Fruit fly (Drosophila melanogaster) whole organism, embryonic: ENCODE measurements around the gene dlt.

Experiments
- Bteb2 ChIP-seq: fragments of 200-800 bp; sonication (Bioruptor generic); optimal IDR thresholded peaks from 2 replicates; lab custom pipeline; 2016; ENCODE audit warnings: missing biosample characterization, missing genetic modification characterization
- CG16863 ChIP-seq: fragments of 200-800 bp; sonication (Bioruptor generic); optimal IDR thresholded peaks from 3 replicates; lab custom pipeline; 2016; ENCODE audit warnings: missing biosample characterization, missing genetic modification characterization
- CG2116 ChIP-seq: fragments of 200-800 bp; sonication (Bioruptor generic); optimal IDR thresholded peaks from 3 replicates; lab custom pipeline; 2018; ENCODE audit warnings: missing biosample characterization, mild to moderate bottlenecking, missing genetic modification characterization
- CG3407 ChIP-seq: fragments of 200-800 bp; sonication (Bioruptor generic); optimal IDR thresholded peaks from 2 replicates; lab custom pipeline; 2018; ENCODE audit warnings: missing biosample characterization, mild to moderate bottlenecking, missing genetic modification characterization
- CG8478 ChIP-seq: fragments of >200 bp; optimal IDR thresholded peaks from 2 replicates; lab custom pipeline; 2018
- Dfd ChIP-seq, 2 experiments: fragments of >200 bp; optimal IDR thresholded peaks; 2 replicates each; lab custom pipeline; 2017; ENCODE audit warnings: missing biosample characterization in 2 of 2, missing genetic modification characterization in 2 of 2
- Hand ChIP-seq: fragments of 200-800 bp; sonication (Bioruptor generic); optimal IDR thresholded peaks from 2 replicates; lab custom pipeline; 2017; ENCODE audit warnings: mild to moderate bottlenecking, missing biosample characterization, missing genetic modification reagents, missing genetic modification characterization
- Hr51 ChIP-seq, 2 experiments: fragments of 200-800 bp; sonication (Bioruptor generic); optimal IDR thresholded peaks; 2 replicates in 1 of 2; 3 replicates in 1 of 2; lab custom pipeline; 2016 to 2018; ENCODE audit warnings: missing biosample characterization in 2 of 2, missing genetic modification characterization in 2 of 2, mild to moderate bottlenecking in 1 of 2, moderate library complexity in 1 of 2
- gsb ChIP-seq: fragments of 200-800 bp; sonication (Bioruptor generic); IDR thresholded peaks from 2 replicates; pipeline ENCODE4 v1.3.6; 2022; ENCODE audit warnings: missing biosample characterization, missing genetic modification characterization
- lov ChIP-seq, 2 experiments: fragments of 200-800 bp in 1 of 2; fragments of >200 bp in 1 of 2; sonication (Bioruptor generic) in 1 of 2; IDR thresholded peaks in 1 of 2; optimal IDR thresholded peaks in 1 of 2; 2 replicates in 1 of 2; 3 replicates in 1 of 2; pipeline versions ENCODE4 v1.3.6 to Lab custom; 2017 to 2022; ENCODE audit warnings: missing biosample characterization in 1 of 2, missing genetic modification characterization in 1 of 2
- pho ChIP-seq: fragments of 200-800 bp; sonication (Bioruptor generic); optimal IDR thresholded peaks from 2 replicates; lab custom pipeline; 2016; ENCODE audit warnings: missing biosample characterization, missing genetic modification characterization
- stwl ChIP-seq: fragments of 200-800 bp; sonication (Bioruptor generic); optimal IDR thresholded peaks from 3 replicates; lab custom pipeline; 2018; ENCODE audit warnings: missing biosample characterization, mild to moderate bottlenecking, missing genetic modification characterization, moderate library complexity

DNA sequence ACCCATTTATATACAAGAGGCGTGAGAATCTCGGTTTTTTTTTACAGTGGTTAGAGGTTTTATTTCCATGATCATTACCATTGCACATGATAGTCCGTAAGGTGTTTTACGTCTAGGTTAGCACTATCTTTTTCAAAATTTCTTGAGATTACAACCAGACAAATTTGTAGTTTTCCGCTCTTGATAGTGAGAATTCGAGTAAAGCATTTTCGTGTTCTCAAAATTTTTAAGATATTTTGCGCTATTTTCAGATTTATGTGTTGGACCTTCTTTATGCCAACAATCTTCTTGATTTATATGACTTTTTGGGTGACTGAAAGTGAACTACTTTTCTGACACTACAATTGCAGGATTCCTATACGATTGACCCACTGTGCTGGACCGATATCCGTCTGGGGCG, 54.0 kb downstream of the dlt start:
- TF ChIP-seq CG16863 (GFP tag; lab: Kevin White, UChicago) (no peak), Hr51 (GFP tag; optimal IDR thresholded peaks at IDR 0.05; lab: Kevin White, UChicago) (peak in 1 of 2 experiments; percentile 64), pho (GFP tag; lab: Kevin White, UChicago) (no peak), CG8478 (lab: Kevin White, UChicago) (no peak), gsb (GFP tag; lab: Robert Waterston, UW) (no peak), stwl (tag; lab: Kevin White, UChicago) (no peak), CG3407 (GFP tag; lab: Kevin White, UChicago) (no peak), CG2116 (GFP tag; lab: Kevin White, UChicago) (no peak), Bteb2 (GFP tag; lab: Kevin White, UChicago) (no peak), Dfd (GFP tag; optimal IDR thresholded peaks at IDR 0.05; lab: Kevin White, UChicago) (no peak), Hand (GFP tag; lab: Kevin White, UChicago) (no peak), lov (optimal IDR thresholded peaks at IDR 0.05; lab: Kevin White, UChicago) (no peak), lov (GFP tag; IDR thresholded peaks at IDR 0.05; lab: Robert Waterston, UW) (no peak)
